Worm (Caenorhabditis elegans): ENCODE measurements around the gene lin-33.

- TF ChIP-seq lsy-2 (tag; optimal IDR thresholded peaks at IDR 0.05) (no peak), mep-1 (tag; optimal IDR thresholded peaks at IDR 0.05) (no peak), ztf-11 (tag; optimal IDR thresholded peaks at IDR 0.05) (no peak), sox-4 (tag; optimal IDR thresholded peaks at IDR 0.05) (no peak), ceh-88 (GFP tag; IDR thresholded peaks at IDR 0.05) (no peak), ces-1 (GFP tag; optimal IDR thresholded peaks at IDR 0.05) (no peak), elt-2 (tag; optimal IDR thresholded peaks at IDR 0.05) (no peak), elt-3 (tag; optimal IDR thresholded peaks at IDR 0.05) (no peak), egl-27 (tag; optimal IDR thresholded peaks at IDR 0.05) (no peak), Y116A8C.19 (tag; optimal IDR thresholded peaks at IDR 0.05; ENCODE audit: borderline replicate concordance) (no peak), aly-2 (tag; optimal IDR thresholded peaks at IDR 0.05) (no peak), efl-1 (optimal IDR thresholded peaks at IDR 0.05) (no peak), efl-1 (GFP tag; optimal IDR thresholded peaks at IDR 0.05 in 1 of 2) (no peak)
These were observed 13.4 kb upstream of the lin-33 start, which contains the start of gene dhhc-13 for ce11 chrIV:5917026-5917425.

Measured in whole organism, L1 larva.